Fruit fly (Drosophila melanogaster): Measurements from ENCODE around the gene swm.

Gene swm

DNA sequence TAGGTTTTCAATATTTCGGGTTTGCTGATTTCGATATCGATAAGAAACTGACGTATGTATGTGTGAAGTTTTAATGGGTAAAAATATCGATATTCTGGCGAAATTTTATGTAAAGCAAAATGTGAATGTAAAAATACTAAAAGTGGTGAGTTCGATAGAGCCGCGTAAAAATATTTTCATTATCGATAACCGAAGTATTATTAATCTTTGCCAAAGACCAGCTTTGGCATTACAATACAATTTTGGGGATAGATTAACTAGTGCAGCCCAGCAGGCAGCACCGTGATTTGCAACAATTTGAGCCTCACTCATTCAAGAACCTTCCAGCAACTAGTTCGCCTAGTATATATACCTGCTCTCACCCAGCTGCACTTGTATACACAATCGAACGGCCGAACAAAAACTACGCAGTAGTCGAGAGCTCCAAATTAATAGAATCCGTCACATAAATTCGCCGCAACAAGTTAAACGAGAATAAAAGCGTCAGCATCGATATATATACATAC, 49.3 kb downstream of the swm start (continued):
- TF ChIP-seq CG6791 (GFP tag; IDR thresholded peaks at IDR 0.05; ENCODE audit: partially characterized antibody): peak; percentile 95
- peak; percentile 2 for TF ChIP-seq CG4617 (GFP tag; optimal IDR thresholded peaks at IDR 0.05; ENCODE audit: borderline replicate concordance)
- peak; percentile 70 for TF ChIP-seq Myb (GFP tag; optimal IDR thresholded peaks at IDR 0.05)

DNA sequence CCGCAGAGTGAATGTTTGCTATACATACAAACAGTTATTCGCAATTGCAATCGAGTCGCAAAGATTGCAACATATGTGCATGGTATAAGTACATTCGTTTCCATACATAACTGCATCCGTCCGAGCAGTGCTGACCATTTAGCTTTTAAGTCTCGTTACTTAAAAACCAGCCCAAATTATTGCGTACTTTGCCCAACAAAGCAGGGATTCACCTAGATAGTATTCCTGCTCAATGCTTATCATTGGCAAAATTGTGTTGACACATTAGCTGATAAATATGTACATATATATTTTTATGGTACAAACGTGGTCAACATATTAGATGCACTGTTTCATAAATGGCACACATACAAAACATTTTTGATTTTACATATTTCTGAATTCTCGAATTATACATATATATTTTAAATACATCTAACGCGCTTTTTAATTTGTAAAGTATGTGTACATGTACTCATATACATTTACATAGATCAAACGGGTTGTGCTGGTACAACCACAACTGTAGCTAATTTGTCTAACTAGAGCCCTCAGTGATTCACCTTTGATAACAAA, 50.0 kb downstream of the swm start:
- no peak for TF ChIP-seq bbx (GFP tag; IDR thresholded peaks at IDR 0.05; ENCODE audit: partially characterized antibody)
- TF ChIP-seq nerfin-2 (GFP tag; IDR thresholded peaks at IDR 0.05; ENCODE audit: partially characterized antibody): no peak
- TF ChIP-seq CG33213 (GFP tag; optimal IDR thresholded peaks at IDR 0.05): no peak
- TF ChIP-seq HLH3B (GFP tag; IDR thresholded peaks at IDR 0.05): no peak
- peak; percentile 71 for TF ChIP-seq Sry-β (GFP tag; optimal IDR thresholded peaks at IDR 0.05)
- no peak for TF ChIP-seq lov (optimal IDR thresholded peaks at IDR 0.05)
- TF ChIP-seq lov (GFP tag; IDR thresholded peaks at IDR 0.05): no peak
- TF ChIP-seq Ptx1 (GFP tag; IDR thresholded peaks at IDR 0.05): no peak
- TF ChIP-seq CG11696 (GFP tag; IDR thresholded peaks at IDR 0.05): 0 out of 2 replicates have a peak, but pooled peaks have one; percentile 25
- no peak for TF ChIP-seq gsb-n (tag; optimal IDR thresholded peaks at IDR 0.05)
- no peak for TF ChIP-seq Dp (GFP tag; optimal IDR thresholded peaks at IDR 0.05)
- TF ChIP-seq CG2678 (tag; optimal IDR thresholded peaks at IDR 0.05): peak; percentile 5
- no peak for TF ChIP-seq slbo (GFP tag; IDR thresholded peaks at IDR 0.05)
- TF ChIP-seq peb (GFP tag; IDR thresholded peaks at IDR 0.05): no peak
- peak; percentile 12 for TF ChIP-seq lbe (GFP tag; optimal IDR thresholded peaks at IDR 0.05)
- no peak for TF ChIP-seq hth (optimal IDR thresholded peaks at IDR 0.05)
- TF ChIP-seq CG2129 (GFP tag; IDR thresholded peaks at IDR 0.05; ENCODE audit: partially characterized antibody): no peak
- TF ChIP-seq CG3838 (GFP tag; optimal IDR thresholded peaks at IDR 0.05): no peak
- no peak for TF ChIP-seq unc-4 (GFP tag; IDR thresholded peaks at IDR 0.05; ENCODE audit: partially characterized antibody)
- no peak for TF ChIP-seq ewg (GFP tag; optimal IDR thresholded peaks at IDR 0.05)
- TF ChIP-seq CG2202 (tag; optimal IDR thresholded peaks at IDR 0.05): no peak
- no peak for TF ChIP-seq Dek (tag; optimal IDR thresholded peaks at IDR 0.05)
- 0 out of 3 replicates have a peak, but pooled peaks have one; percentile 5 for TF ChIP-seq row (GFP tag; IDR thresholded peaks at IDR 0.05)
- peak; percentile 11 for TF ChIP-seq grau (tag; optimal IDR thresholded peaks at IDR 0.05)
- no peak for TF ChIP-seq abd-A (tag; optimal IDR thresholded peaks at IDR 0.05)
- no peak for TF ChIP-seq aop (GFP tag; IDR thresholded peaks at IDR 0.05)
- TF ChIP-seq hb (GFP tag; IDR thresholded peaks at IDR 0.05; ENCODE audit: partially characterized antibody): no peak
- no peak for TF ChIP-seq cg (GFP tag; optimal IDR thresholded peaks at IDR 0.05)
- TF ChIP-seq Dll (GFP tag; IDR thresholded peaks at IDR 0.05; ENCODE audit: partially characterized antibody): no peak
- TF ChIP-seq zfh1 (GFP tag; IDR thresholded peaks at IDR 0.05): no peak
- peak; percentile 41 for TF ChIP-seq exex (tag; optimal IDR thresholded peaks at IDR 0.05)
- no peak for TF ChIP-seq Asciz (GFP tag; optimal IDR thresholded peaks at IDR 0.05)
- TF ChIP-seq Med (GFP tag): peak; percentile 34
- TF ChIP-seq h (optimal IDR thresholded peaks at IDR 0.05): no peak
- no peak for TF ChIP-seq her (GFP tag; optimal IDR thresholded peaks at IDR 0.05)
- peak; percentile 3 for TF ChIP-seq PHDP (tag; optimal IDR thresholded peaks at IDR 0.05)
- TF ChIP-seq HLHmδ (GFP tag; optimal IDR thresholded peaks at IDR 0.05): no peak
- peak in 1 of 2 experiments; percentile 63 for TF ChIP-seq eve (GFP tag; optimal IDR thresholded peaks at IDR 0.05)
- no peak for TF ChIP-seq CG10654 (GFP tag; optimal IDR thresholded peaks at IDR 0.05)
- TF ChIP-seq CG1647 (GFP tag; optimal IDR thresholded peaks at IDR 0.05): no peak
- TF ChIP-seq bowl (GFP tag; IDR thresholded peaks at IDR 0.05): no peak
- TF ChIP-seq CG15479 (GFP tag; optimal IDR thresholded peaks at IDR 0.05): peak; percentile 60
- no peak for TF ChIP-seq dati (GFP tag; IDR thresholded peaks at IDR 0.05)
- no peak for TF ChIP-seq CG32767 (GFP tag; IDR thresholded peaks at IDR 0.05)
- TF ChIP-seq corto (GFP tag; optimal IDR thresholded peaks at IDR 0.05): peak; percentile 3
- TF ChIP-seq CG13287 (GFP tag; IDR thresholded peaks at IDR 0.05; ENCODE audit: partially characterized antibody): no peak

Data from whole organism, embryonic.